Fruit fly (Drosophila melanogaster) whole organism, adult: ENCODE results near the gene CG4133.

ENCODE experiments used
- CG11617 ChIP-seq: fragments of 200-800 bp; sonication (Bioruptor generic); optimal IDR thresholded peaks from 2 replicates; lab custom pipeline; 2017; ENCODE audit warnings: mild to moderate bottlenecking, missing biosample characterization, missing genetic modification reagents, missing genetic modification characterization
- CG12768 ChIP-seq: fragments of 200-800 bp; sonication (Bioruptor generic); optimal IDR thresholded peaks from 2 replicates; lab custom pipeline; 2017; ENCODE audit warnings: missing biosample characterization, missing genetic modification characterization, mild to moderate bottlenecking, moderate library complexity, missing genetic modification reagents
- CG14711 ChIP-seq: fragments of 200-800 bp; sonication (Bioruptor generic); optimal IDR thresholded peaks from 2 replicates; lab custom pipeline; 2018; ENCODE audit warnings: missing biosample characterization, mild to moderate bottlenecking, missing genetic modification characterization, moderate library complexity
- CG1620 ChIP-seq: fragments of 200-800 bp; sonication (Bioruptor generic); optimal IDR thresholded peaks from 2 replicates; lab custom pipeline; 2016; ENCODE audit warnings: missing biosample characterization, missing genetic modification characterization
- CG33017 ChIP-seq: fragments of 200-800 bp; sonication (Bioruptor generic); optimal IDR thresholded peaks from 2 replicates; lab custom pipeline; 2018; ENCODE audit warnings: missing biosample characterization, mild to moderate bottlenecking, missing genetic modification characterization, moderate library complexity
- CG5204 ChIP-seq: fragments of 200-800 bp; sonication (Bioruptor generic); optimal IDR thresholded peaks from 2 replicates; lab custom pipeline; 2016; ENCODE audit warnings: missing biosample characterization, missing genetic modification characterization
- CG7045 ChIP-seq: fragments of 200-800 bp; sonication (Bioruptor generic); optimal IDR thresholded peaks from 2 replicates; lab custom pipeline; 2017; ENCODE audit warnings: missing biosample characterization, mild to moderate bottlenecking, missing genetic modification characterization
- CG7101 ChIP-seq: fragments of 200-800 bp; sonication (Bioruptor generic); optimal IDR thresholded peaks from 2 replicates; lab custom pipeline; 2018; ENCODE audit warnings: missing biosample characterization, mild to moderate bottlenecking, missing genetic modification characterization, moderate library complexity
- Clk ChIP-seq: fragments of 200-800 bp; sonication (Bioruptor generic); optimal IDR thresholded peaks from 2 replicates; lab custom pipeline; 2017; ENCODE audit warnings: missing biosample characterization, missing genetic modification characterization
- Crg-1 ChIP-seq: fragments of 200-800 bp; sonication (Bioruptor generic); optimal IDR thresholded peaks from 2 replicates; lab custom pipeline; 2016; ENCODE audit warnings: missing biosample characterization, missing genetic modification characterization
- Hr96 ChIP-seq: fragments of 200-800 bp; sonication (Bioruptor generic); optimal IDR thresholded peaks from 2 replicates; lab custom pipeline; 2016; ENCODE audit warnings: missing biosample characterization, missing genetic modification characterization
- Mnt ChIP-seq: fragments of 200-800 bp; sonication (Bioruptor generic); optimal IDR thresholded peaks from 2 replicates; lab custom pipeline; 2016; ENCODE audit warnings: missing biosample characterization, mild to moderate bottlenecking, missing genetic modification characterization
- bab1 ChIP-seq: fragments of 200-800 bp; sonication (Bioruptor generic); optimal IDR thresholded peaks from 3 replicates; lab custom pipeline; 2019; ENCODE audit warnings: missing biosample characterization, mild to moderate bottlenecking, missing genetic modification characterization, moderate library complexity
- cic ChIP-seq: fragments of 200-800 bp; sonication (Bioruptor generic); optimal IDR thresholded peaks from 2 replicates; lab custom pipeline; 2017; ENCODE audit warnings: missing biosample characterization, mild to moderate bottlenecking, missing genetic modification characterization, moderate library complexity
- cnc ChIP-seq, 2 experiments: fragments of >200 bp; optimal IDR thresholded peaks; 2 replicates each; lab custom pipeline; 2017
- kay ChIP-seq: fragments of 200-800 bp; sonication (Bioruptor generic); peaks from one replicate; lab custom pipeline; 2016; ENCODE audit warnings: missing biosample characterization, missing genetic modification characterization, borderline replicate concordance
- ovo ChIP-seq: fragments of 200-800 bp; sonication (Bioruptor generic); optimal IDR thresholded peaks from 2 replicates; lab custom pipeline; 2016; ENCODE audit warnings: missing biosample characterization, missing genetic modification characterization
- pad ChIP-seq: fragments of 200-800 bp; sonication (Bioruptor generic); optimal IDR thresholded peaks from 3 replicates; lab custom pipeline; 2017; ENCODE audit warnings: missing biosample characterization, missing genetic modification characterization, mild to moderate bottlenecking, moderate library complexity, missing genetic modification reagents
- tj ChIP-seq: fragments of 200-800 bp; sonication (Bioruptor generic); optimal IDR thresholded peaks from 3 replicates; lab custom pipeline; 2017; ENCODE audit warnings: missing biosample characterization, mild to moderate bottlenecking, missing genetic modification characterization, moderate library complexity
- toe ChIP-seq: fragments of 200-800 bp; sonication (Bioruptor generic); optimal IDR thresholded peaks from 2 replicates; lab custom pipeline; 2016; ENCODE audit warnings: missing biosample characterization, missing genetic modification characterization

CG4133 gene

dm6 chr2L:468745-469358, 13.5 kb downstream of the CG4133 start:
- peak; percentile 65 for TF ChIP-seq CG12768 (GFP tag; lab: Kevin White, UChicago)
- no peak for TF ChIP-seq CG1620
- TF ChIP-seq kay (GFP tag; lab: Kevin White, UChicago): peak; percentile 89
- peak; percentile 74 for TF ChIP-seq CG14711 (tag; lab: Kevin White, UChicago)
- TF ChIP-seq CG11617 (GFP tag; lab: Kevin White, UChicago): peak; percentile 50
- peak; percentile 14 for TF ChIP-seq pad
- peak; percentile 18 for TF ChIP-seq CG7045
- peak; percentile 84 for TF ChIP-seq cic (GFP tag; lab: Kevin White, UChicago)
- TF ChIP-seq Hr96 (GFP tag; lab: Kevin White, UChicago): peak; percentile 32
- no peak for TF ChIP-seq ovo (GFP tag; lab: Kevin White, UChicago)
- TF ChIP-seq cnc (optimal IDR thresholded peaks at IDR 0.05; lab: Kevin White, UChicago): no peak
- TF ChIP-seq tj: peak; percentile 60
- TF ChIP-seq Mnt: no peak
- peak; percentile 63 for TF ChIP-seq CG33017 (tag; lab: Kevin White, UChicago)
- no peak for TF ChIP-seq bab1 (GFP tag; lab: Kevin White, UChicago)
- no peak for TF ChIP-seq Crg-1 (GFP tag; lab: Kevin White, UChicago)
- TF ChIP-seq toe (GFP tag; lab: Kevin White, UChicago): no peak
- peak; percentile 48 for TF ChIP-seq CG5204 (GFP tag; lab: Kevin White, UChicago)
- peak; percentile 68 for TF ChIP-seq CG7101
- no peak for TF ChIP-seq Clk

DNA sequence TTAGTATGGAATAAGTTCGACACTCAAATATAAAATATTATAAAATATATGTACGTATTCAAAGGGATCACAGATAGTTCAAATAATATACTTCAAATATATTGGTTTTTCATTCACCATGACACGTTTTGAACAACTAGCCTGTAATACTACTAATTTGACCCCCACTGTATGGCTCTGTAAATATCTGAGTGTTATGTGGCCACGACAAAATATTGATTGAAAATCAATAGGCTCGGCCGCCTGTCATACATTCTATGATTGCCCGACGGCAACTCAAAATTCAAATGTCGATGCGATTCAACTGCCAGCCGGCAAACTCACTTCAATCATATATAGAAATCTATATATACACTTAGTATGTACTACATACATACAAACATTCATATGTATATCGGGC, 14.6 kb downstream of the CG4133 start:
- peak; percentile 28 for TF ChIP-seq kay (GFP tag; lab: Kevin White, UChicago)
- no peak for TF ChIP-seq CG11617 (GFP tag; lab: Kevin White, UChicago)
- TF ChIP-seq Clk: no peak
- TF ChIP-seq CG5204 (GFP tag; lab: Kevin White, UChicago): no peak

DNA sequence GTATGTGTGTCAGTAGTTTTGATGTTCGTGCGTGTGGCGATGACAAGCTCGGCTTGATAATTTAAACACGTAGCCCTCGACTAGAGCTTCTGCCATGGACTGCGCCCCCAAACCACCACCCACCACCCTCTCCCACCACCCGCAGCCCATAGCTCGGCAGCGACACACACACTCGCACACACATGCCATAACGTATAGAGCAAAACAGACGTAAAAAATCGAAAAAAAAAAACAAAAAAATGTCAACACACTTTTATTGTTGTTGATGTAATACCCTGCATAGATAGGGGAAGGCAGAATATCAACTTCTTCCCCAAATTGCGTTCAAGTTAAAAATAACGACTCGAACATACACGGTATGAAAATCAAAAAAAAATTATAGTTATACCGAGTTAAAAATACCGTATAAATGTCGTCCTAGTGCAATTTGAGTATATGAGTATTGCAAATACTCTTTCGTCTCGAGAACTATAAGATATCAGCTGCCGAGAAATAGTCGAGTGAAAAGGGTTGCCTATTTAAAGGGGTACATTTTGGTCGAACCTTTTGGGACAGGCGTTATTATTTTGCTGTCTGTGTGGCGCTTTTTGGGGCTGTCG, 15.1 kb downstream of the CG4133 start:
- TF ChIP-seq Clk (peak; percentile 16), CG12768 (GFP tag; lab: Kevin White, UChicago) (peak; percentile 94), kay (GFP tag; lab: Kevin White, UChicago) (peak; percentile 75), CG14711 (tag; lab: Kevin White, UChicago) (peak; percentile 56), CG11617 (GFP tag; lab: Kevin White, UChicago) (no peak), cnc (optimal IDR thresholded peaks at IDR 0.05; lab: Kevin White, UChicago) (no peak), Hr96 (GFP tag; lab: Kevin White, UChicago) (peak; percentile 58), CG33017 (tag; lab: Kevin White, UChicago) (peak; percentile 59), pad (peak; percentile 34), Crg-1 (GFP tag; lab: Kevin White, UChicago) (peak; percentile 42), CG1620 (no peak), CG5204 (GFP tag; lab: Kevin White, UChicago) (peak; percentile 22), CG7101 (peak; percentile 55), CG7045 (peak; percentile 49), bab1 (GFP tag; lab: Kevin White, UChicago) (peak; percentile 47), toe (GFP tag; lab: Kevin White, UChicago) (peak; percentile 18), ovo (GFP tag; lab: Kevin White, UChicago) (no peak), tj (no peak), cic (GFP tag; lab: Kevin White, UChicago) (peak; percentile 61), Mnt (peak; percentile 29)

dm6 chr2L:471021-471479, 15.7 kb downstream of the CG4133 start:
- peak; percentile 85 for TF ChIP-seq CG7101
- peak; percentile 79 for TF ChIP-seq tj
- TF ChIP-seq kay (GFP tag; lab: Kevin White, UChicago): no peak
- peak; percentile 60 for TF ChIP-seq CG5204 (GFP tag; lab: Kevin White, UChicago)
- no peak for TF ChIP-seq Hr96 (GFP tag; lab: Kevin White, UChicago)
- TF ChIP-seq pad: peak; percentile 55
- TF ChIP-seq CG11617 (GFP tag; lab: Kevin White, UChicago): peak; percentile 86
- TF ChIP-seq CG1620: peak; percentile 14
- TF ChIP-seq cic (GFP tag; lab: Kevin White, UChicago): peak; percentile 36
- peak; percentile 66 for TF ChIP-seq CG12768 (GFP tag; lab: Kevin White, UChicago)
- no peak for TF ChIP-seq Mnt
- peak; percentile 44 for TF ChIP-seq ovo (GFP tag; lab: Kevin White, UChicago)
- TF ChIP-seq bab1 (GFP tag; lab: Kevin White, UChicago): peak; percentile 88
- no peak for TF ChIP-seq cnc (optimal IDR thresholded peaks at IDR 0.05; lab: Kevin White, UChicago)
- TF ChIP-seq CG33017 (tag; lab: Kevin White, UChicago): peak; percentile 78
- peak; percentile 41 for TF ChIP-seq toe (GFP tag; lab: Kevin White, UChicago)
- TF ChIP-seq Crg-1 (GFP tag; lab: Kevin White, UChicago): peak; percentile 31
- TF ChIP-seq CG7045: peak; percentile 66
- peak; percentile 80 for TF ChIP-seq CG14711 (tag; lab: Kevin White, UChicago)
- peak; percentile 34 for TF ChIP-seq Clk

DNA sequence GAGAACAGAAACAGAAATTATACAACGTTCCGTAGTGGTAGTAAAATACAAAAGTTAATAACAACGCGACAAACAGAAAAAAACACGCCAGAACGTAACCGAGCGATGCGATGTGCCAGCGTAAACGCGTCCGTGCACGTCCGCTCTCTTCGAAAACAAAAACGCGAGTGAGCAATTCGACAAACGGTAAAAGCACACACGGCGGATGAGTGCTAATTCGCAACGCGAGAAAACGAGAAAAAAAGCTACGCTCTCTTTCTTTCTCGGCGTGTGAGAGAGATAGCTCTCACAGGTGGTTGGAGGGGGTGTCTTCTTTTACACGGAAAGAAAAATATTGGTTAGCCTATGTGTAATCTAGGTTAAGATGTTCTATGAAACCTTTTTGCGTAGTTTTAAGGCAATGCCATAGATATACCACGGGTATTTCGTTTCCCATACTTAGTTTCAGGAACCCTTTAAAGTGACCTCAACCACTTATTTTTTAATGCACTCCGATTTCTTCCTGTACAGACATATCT, 16.8 kb downstream of the CG4133 start, which contains the start of gene CG4297:
TSS of gene CG4297 (minus strand) at position 128 of the 518 bp plus-strand sequence.
- peak; percentile 84 for TF ChIP-seq CG11617 (GFP tag; lab: Kevin White, UChicago)
- peak; percentile 84 for TF ChIP-seq CG12768 (GFP tag; lab: Kevin White, UChicago)
- TF ChIP-seq Hr96 (GFP tag; lab: Kevin White, UChicago): peak; percentile 82
- no peak for TF ChIP-seq cnc (optimal IDR thresholded peaks at IDR 0.05; lab: Kevin White, UChicago)
- peak; percentile 66 for TF ChIP-seq CG14711 (tag; lab: Kevin White, UChicago)
- peak; percentile 85 for TF ChIP-seq Clk
- peak; percentile 87 for TF ChIP-seq CG7045
- TF ChIP-seq Mnt: peak; percentile 85
- TF ChIP-seq tj: peak; percentile 59
- peak; percentile 94 for TF ChIP-seq cic (GFP tag; lab: Kevin White, UChicago)
- peak; percentile 77 for TF ChIP-seq bab1 (GFP tag; lab: Kevin White, UChicago)
- TF ChIP-seq CG33017 (tag; lab: Kevin White, UChicago): peak; percentile 76
- TF ChIP-seq toe (GFP tag; lab: Kevin White, UChicago): peak; percentile 81
- TF ChIP-seq Crg-1 (GFP tag; lab: Kevin White, UChicago): peak; percentile 61
- peak; percentile 85 for TF ChIP-seq pad
- peak; percentile 75 for TF ChIP-seq CG5204 (GFP tag; lab: Kevin White, UChicago)
- peak; percentile 59 for TF ChIP-seq CG1620
- TF ChIP-seq CG7101: peak; percentile 78
- no peak for TF ChIP-seq kay (GFP tag; lab: Kevin White, UChicago)
- TF ChIP-seq ovo (GFP tag; lab: Kevin White, UChicago): peak; percentile 93
